Worm (Caenorhabditis elegans) whole organism, L3 larva: ENCODE results near the gene mpst-1.

Experiments
- R02D3.7 ChIP-seq: fragments of 150-350 bp; optimal IDR thresholded peaks from 2 replicates; lab custom pipeline; 2014; ENCODE audit warnings: missing biosample characterization, missing genetic modification characterization
- ama-1 ChIP-seq: fragments of 150-350 bp; optimal IDR thresholded peaks from 2 replicates; lab custom pipeline; 2018
- ceh-16 ChIP-seq: sonication (generic microtip); optimal IDR thresholded peaks from 2 replicates; lab custom pipeline; 2017; ENCODE audit warnings: missing biosample characterization, missing genetic modification characterization
- ceh-28 ChIP-seq: fragments of 150-350 bp; optimal IDR thresholded peaks from 2 replicates; lab custom pipeline; 2014; ENCODE audit warnings: missing biosample characterization, missing genetic modification reagents, missing genetic modification characterization
- ceh-82 ChIP-seq: fragments of 150-350 bp; optimal IDR thresholded peaks from 2 replicates; lab custom pipeline; 2014; ENCODE audit warnings: missing biosample characterization, missing genetic modification characterization
- daf-12 ChIP-seq: fragments of 150-350 bp; optimal IDR thresholded peaks from 2 replicates; lab custom pipeline; 2014; ENCODE audit warnings: missing biosample characterization, missing genetic modification reagents, missing genetic modification characterization
- egl-27 ChIP-seq: sonication (generic microtip); optimal IDR thresholded peaks from 4 replicates; lab custom pipeline; 2017; ENCODE audit warnings: missing biosample characterization, missing genetic modification reagents, missing genetic modification characterization
- elt-2 ChIP-seq: sonication (generic microtip); optimal IDR thresholded peaks from 2 replicates; lab custom pipeline; 2016; ENCODE audit warnings: missing genetic modification reagents, mild to moderate bottlenecking, missing genetic modification characterization, missing compliant biosample characterization
- elt-3 ChIP-seq, 3 experiments: fragments of 150-350 bp in 1 of 3; sonication (generic microtip) in 2 of 3; optimal IDR thresholded peaks; 2 replicates in 2 of 3; 4 replicates in 1 of 3; lab custom pipeline; 2014 to 2017; ENCODE audit warnings: missing biosample characterization in 3 of 3, missing genetic modification characterization in 3 of 3
- eor-1 ChIP-seq, 2 experiments: fragments of 150-350 bp; optimal IDR thresholded peaks; 2 replicates each; lab custom pipeline; 2014 to 2018; ENCODE audit warnings: missing biosample characterization in 2 of 2, missing genetic modification characterization in 2 of 2
- fkh-10 ChIP-seq: sonication (generic microtip); optimal IDR thresholded peaks from 2 replicates; lab custom pipeline; 2017; ENCODE audit warnings: missing biosample characterization, missing genetic modification reagents, missing genetic modification characterization
- fkh-2 ChIP-seq: fragments of 150-350 bp; optimal IDR thresholded peaks from 2 replicates; lab custom pipeline; 2014; ENCODE audit warnings: missing biosample characterization, missing genetic modification reagents, missing genetic modification characterization
- fos-1 ChIP-seq: fragments of 150-350 bp; optimal IDR thresholded peaks from 2 replicates; lab custom pipeline; 2014; ENCODE audit warnings: missing biosample characterization, missing genetic modification characterization
- jun-1 ChIP-seq: fragments of 150-350 bp; optimal IDR thresholded peaks from 2 replicates; lab custom pipeline; 2014; ENCODE audit warnings: missing biosample characterization, missing genetic modification reagents, missing genetic modification characterization
- lin-15B ChIP-seq: fragments of 150-350 bp; optimal IDR thresholded peaks from 2 replicates; lab custom pipeline; 2014; ENCODE audit warnings: missing biosample characterization, missing genetic modification characterization
- lin-39 ChIP-seq: fragments of 150-350 bp; optimal IDR thresholded peaks from 2 replicates; lab custom pipeline; 2018; ENCODE audit warnings: missing biosample characterization, missing genetic modification reagents, missing genetic modification characterization
- lsy-12 ChIP-seq: sonication (generic microtip); optimal IDR thresholded peaks from 2 replicates; lab custom pipeline; 2016; ENCODE audit warnings: mild to moderate bottlenecking, missing genetic modification characterization, missing compliant biosample characterization
- mdl-1 ChIP-seq: fragments of 150-350 bp; optimal IDR thresholded peaks from 2 replicates; lab custom pipeline; 2014; ENCODE audit warnings: missing biosample characterization, missing genetic modification characterization
- mml-1 ChIP-seq: fragments of 150-350 bp; sonication (generic microtip); optimal IDR thresholded peaks from 3 replicates; lab custom pipeline; 2014; ENCODE audit warnings: missing biosample characterization, missing genetic modification characterization
- nfya-1 ChIP-seq: sonication (generic microtip); optimal IDR thresholded peaks from 2 replicates; lab custom pipeline; 2017; ENCODE audit warnings: missing genetic modification characterization, mild to moderate bottlenecking, missing compliant biosample characterization, antibody characterized with exemption, moderate library complexity; ENCODE audit not compliant: insufficient read depth
- nhr-23 ChIP-seq: fragments of 150-350 bp; optimal IDR thresholded peaks from 2 replicates; lab custom pipeline; 2014; ENCODE audit warnings: missing biosample characterization, missing genetic modification reagents, missing genetic modification characterization
- nhr-25 ChIP-seq: sonication (generic microtip); optimal IDR thresholded peaks from 2 replicates; lab custom pipeline; 2017; ENCODE audit warnings: missing biosample characterization, missing genetic modification characterization
- nhr-28 ChIP-seq: fragments of 150-350 bp; optimal IDR thresholded peaks from 2 replicates; lab custom pipeline; 2014; ENCODE audit warnings: missing biosample characterization, missing genetic modification characterization
- nhr-43 ChIP-seq: sonication (generic microtip); optimal IDR thresholded peaks from 2 replicates; lab custom pipeline; 2016; ENCODE audit warnings: mild to moderate bottlenecking, missing genetic modification characterization, missing compliant biosample characterization; ENCODE audit not compliant: poor library complexity, severe bottlenecking
- nhr-77 ChIP-seq: fragments of 150-350 bp; optimal IDR thresholded peaks from 2 replicates; lab custom pipeline; 2014; ENCODE audit warnings: missing biosample characterization, missing genetic modification characterization
- pqm-1 ChIP-seq: fragments of 150-350 bp; optimal IDR thresholded peaks from 2 replicates; lab custom pipeline; 2017; ENCODE audit warnings: missing biosample characterization, missing genetic modification characterization, inconsistent platforms
- skn-1 ChIP-seq: fragments of 150-350 bp; optimal IDR thresholded peaks from 2 replicates; lab custom pipeline; 2014; ENCODE audit warnings: missing biosample characterization, missing genetic modification characterization
- snpc-4 ChIP-seq: fragments of 150-350 bp; optimal IDR thresholded peaks from 2 replicates; lab custom pipeline; 2014; ENCODE audit warnings: missing biosample characterization, missing genetic modification characterization
- tbx-2 ChIP-seq: sonication (generic microtip); optimal IDR thresholded peaks from 2 replicates; lab custom pipeline; 2016; ENCODE audit warnings: mild to moderate bottlenecking, missing genetic modification characterization, missing compliant biosample characterization
- unc-39 ChIP-seq: sonication (generic microtip); optimal IDR thresholded peaks from 4 replicates; lab custom pipeline; 2017; ENCODE audit warnings: missing biosample characterization, missing genetic modification characterization
- unc-62 ChIP-seq: fragments of 150-350 bp; sonication (generic microtip); optimal IDR thresholded peaks from 4 replicates; lab custom pipeline; 2014; ENCODE audit warnings: missing biosample characterization, missing genetic modification reagents, missing genetic modification characterization
- zag-1 ChIP-seq: fragments of 150-350 bp; optimal IDR thresholded peaks from 2 replicates; lab custom pipeline; 2014; ENCODE audit warnings: missing biosample characterization, missing genetic modification characterization
- ztf-11 ChIP-seq: fragments of 150-350 bp; optimal IDR thresholded peaks from 2 replicates; lab custom pipeline; 2014; ENCODE audit warnings: missing biosample characterization, missing genetic modification characterization

Gene mpst-1

DNA sequence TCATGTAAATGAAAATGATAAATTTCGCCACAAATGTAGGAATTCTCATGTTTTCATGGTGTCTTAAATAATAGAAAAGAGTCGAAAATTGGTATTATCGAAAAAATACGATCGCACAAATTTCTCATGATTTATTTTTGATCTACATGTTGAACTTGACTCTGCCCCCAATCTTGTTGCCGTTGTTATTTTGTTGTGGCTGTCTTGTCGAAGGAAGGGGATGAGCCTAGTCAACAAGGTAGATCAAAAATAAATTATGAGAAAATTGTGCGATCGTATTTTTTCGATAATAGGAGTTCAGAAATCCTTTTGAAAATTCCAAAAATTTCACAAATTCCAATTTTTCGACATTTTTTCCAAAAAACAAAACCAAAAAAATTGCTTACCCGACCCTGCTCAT is 11.3 kb downstream of the mpst-1 start:
- TF ChIP-seq daf-12 (tag; lab: Kevin White, UChicago) = no peak
- no peak for TF ChIP-seq mdl-1
- TF ChIP-seq lin-15B (tag; lab: Kevin White, UChicago) = no peak
- TF ChIP-seq ama-1 (lab: Kevin White, UChicago) = no peak
- TF ChIP-seq nhr-28 (tag; lab: Kevin White, UChicago) = no peak
- TF ChIP-seq mml-1 (tag; lab: Kevin White, UChicago) = no peak
- TF ChIP-seq lin-39 (tag; lab: Kevin White, UChicago) = no peak
- no peak for TF ChIP-seq ceh-16 (tag; lab: Kevin White, UChicago)
- no peak for TF ChIP-seq fkh-2
- TF ChIP-seq elt-2 (tag; lab: Kevin White, UChicago) = no peak
- TF ChIP-seq ztf-11 (tag; lab: Kevin White, UChicago) = no peak
- no peak for TF ChIP-seq nhr-25

DNA sequence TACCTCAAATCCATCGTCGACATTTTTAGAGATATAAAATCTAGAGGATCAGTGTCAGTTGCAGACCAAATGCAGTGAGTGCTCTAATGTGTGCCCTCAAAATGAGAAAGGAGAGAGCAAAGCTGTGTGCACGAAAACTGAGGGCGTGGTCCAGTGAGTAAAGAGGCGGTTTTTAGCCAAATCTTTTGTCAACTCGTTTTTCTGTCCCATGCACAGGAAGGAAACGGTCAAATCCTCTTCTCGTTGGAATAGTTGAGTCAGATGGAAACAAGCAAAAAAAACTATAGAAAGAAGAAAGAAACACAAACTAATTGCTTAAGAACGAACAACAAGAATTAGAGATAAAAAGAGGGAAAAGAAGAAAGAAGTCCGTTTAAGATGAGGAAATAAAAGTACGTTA is 14.9 kb downstream of the mpst-1 start, which contains the start of gene D2023.3:
Gene D2023.3 (minus strand): TSS at position 101 of the 400 bp plus-strand sequence.
- TF ChIP-seq tbx-2 (tag; lab: Kevin White, UChicago) = no peak
- no peak for TF ChIP-seq fkh-10 (GFP tag; lab: Kevin White, UChicago)
- no peak for TF ChIP-seq pqm-1 (tag; lab: Kevin White, UChicago)
- TF ChIP-seq skn-1 (tag; lab: Kevin White, UChicago) = no peak
- no peak for TF ChIP-seq unc-62 (GFP tag; lab: Kevin White, UChicago)
- no peak for TF ChIP-seq mdl-1
- TF ChIP-seq lsy-12 (tag; lab: Kevin White, UChicago) = no peak
- TF ChIP-seq nhr-77 = no peak
- TF ChIP-seq ceh-82 = no peak
- TF ChIP-seq fos-1 (tag; lab: Kevin White, UChicago) = no peak
- TF ChIP-seq snpc-4 = no peak

DNA sequence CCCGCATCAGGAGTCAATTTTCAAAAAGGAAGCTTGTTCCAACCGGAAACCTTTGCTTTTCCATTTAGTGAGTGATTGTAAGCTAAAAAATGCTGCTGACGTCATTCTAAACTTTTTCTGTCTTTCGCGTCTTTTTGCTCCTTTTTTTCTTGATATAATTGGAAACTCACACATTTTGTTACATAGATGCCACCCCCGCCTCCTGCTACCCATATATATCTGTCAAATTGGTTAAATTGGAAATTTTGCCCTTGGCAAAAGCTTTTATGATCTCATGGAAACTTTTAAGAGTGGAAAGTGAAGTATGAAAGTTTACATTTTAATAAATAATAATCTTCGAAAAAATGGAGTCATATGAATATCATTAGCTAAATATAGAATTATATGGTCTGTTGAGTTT is 16.9 kb downstream of the mpst-1 start:
- no peak for TF ChIP-seq unc-62 (GFP tag; lab: Kevin White, UChicago)
- no peak for TF ChIP-seq zag-1 (tag; lab: Kevin White, UChicago)
- no peak for TF ChIP-seq unc-39
- TF ChIP-seq fkh-10 (GFP tag; lab: Kevin White, UChicago) = no peak
- TF ChIP-seq ceh-16 (tag; lab: Kevin White, UChicago) = no peak
- TF ChIP-seq, all 47 proteins: peak for 0

DNA sequence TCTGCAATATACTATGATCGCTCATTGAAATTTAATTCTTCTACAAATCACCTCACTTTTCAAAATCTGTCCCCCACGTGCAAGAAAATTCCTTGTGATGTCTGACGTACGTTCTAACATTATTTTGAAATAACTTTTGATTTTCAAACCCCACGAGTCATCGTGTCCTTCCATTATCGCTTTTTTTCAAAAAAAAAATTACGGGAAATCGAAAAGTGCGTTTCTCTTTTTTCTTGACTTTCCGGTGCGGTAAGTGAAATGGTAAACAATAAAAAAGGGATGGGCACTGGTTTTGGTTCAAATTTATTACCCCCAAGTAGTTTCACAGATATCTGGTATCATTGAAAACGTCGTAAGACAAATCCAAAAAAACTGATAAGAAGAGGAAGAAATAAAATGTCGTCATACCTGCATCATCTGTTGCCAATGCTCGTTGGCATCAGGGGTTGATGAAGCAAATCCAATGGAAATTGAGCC is 23.3 kb downstream of the mpst-1 start:
- TF ChIP-seq nhr-43 (peak; percentile 40), mdl-1 (no peak), elt-3 (tag; optimal IDR thresholded peaks at IDR 0.05; lab: Kevin White, UChicago) (peak in 1 of 3 experiments; percentile 17), nhr-25 (peak; percentile 10)

DNA sequence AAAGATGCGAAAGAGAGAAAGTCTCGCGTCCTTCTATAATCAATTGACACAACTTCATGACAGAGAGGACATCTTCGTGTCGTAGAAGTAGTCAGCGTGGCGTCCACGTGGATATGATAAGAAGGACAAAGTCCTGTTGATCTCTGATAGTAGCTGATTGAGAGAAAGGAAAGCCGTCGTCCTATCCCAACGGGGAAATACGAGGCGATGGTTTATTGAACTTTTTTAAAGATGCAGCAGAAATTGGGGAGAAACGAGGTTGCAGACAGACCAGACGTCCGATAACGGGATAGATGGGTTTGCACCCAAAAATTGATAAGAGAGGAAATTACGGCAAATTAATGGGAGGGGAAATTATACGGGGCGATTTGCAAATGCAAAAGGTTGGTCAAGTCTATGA is 24.4 kb downstream of the mpst-1 start:
- peak; percentile 60 for TF ChIP-seq mml-1 (tag; lab: Kevin White, UChicago)
- peak; percentile 46 for TF ChIP-seq jun-1 (tag; lab: Kevin White, UChicago)
- TF ChIP-seq nhr-25 = peak; percentile 96
- peak; percentile 69 for TF ChIP-seq R02D3.7 (tag; lab: Kevin White, UChicago)
- peak; percentile 76 for TF ChIP-seq mdl-1
- peak; percentile 98 for TF ChIP-seq nhr-23
- TF ChIP-seq ceh-16 (tag; lab: Kevin White, UChicago) = no peak
- no peak for TF ChIP-seq ztf-11 (tag; lab: Kevin White, UChicago)
- TF ChIP-seq tbx-2 (tag; lab: Kevin White, UChicago) = peak; percentile 86
- peak; percentile 99 for TF ChIP-seq nhr-43
- TF ChIP-seq snpc-4 = no peak
- TF ChIP-seq egl-27 = peak; percentile 90
- TF ChIP-seq ceh-28 (tag; lab: Kevin White, UChicago) = peak; percentile 41
- TF ChIP-seq eor-1 (tag; optimal IDR thresholded peaks at IDR 0.05; lab: Kevin White, UChicago) = no peak
- peak; percentile 81 to 94 (median 89) for TF ChIP-seq elt-3 (tag; optimal IDR thresholded peaks at IDR 0.05; lab: Kevin White, UChicago)
- peak; percentile 27 for TF ChIP-seq nfya-1
- TF ChIP-seq lsy-12 (tag; lab: Kevin White, UChicago) = peak; percentile 65
- TF ChIP-seq unc-62 (GFP tag; lab: Kevin White, UChicago) = peak; percentile 23
- TF ChIP-seq elt-2 (tag; lab: Kevin White, UChicago) = peak; percentile 32
